Worm (Caenorhabditis elegans): Measurements from ENCODE around the gene F41G3.21.

F41G3.21 gene

DNA sequence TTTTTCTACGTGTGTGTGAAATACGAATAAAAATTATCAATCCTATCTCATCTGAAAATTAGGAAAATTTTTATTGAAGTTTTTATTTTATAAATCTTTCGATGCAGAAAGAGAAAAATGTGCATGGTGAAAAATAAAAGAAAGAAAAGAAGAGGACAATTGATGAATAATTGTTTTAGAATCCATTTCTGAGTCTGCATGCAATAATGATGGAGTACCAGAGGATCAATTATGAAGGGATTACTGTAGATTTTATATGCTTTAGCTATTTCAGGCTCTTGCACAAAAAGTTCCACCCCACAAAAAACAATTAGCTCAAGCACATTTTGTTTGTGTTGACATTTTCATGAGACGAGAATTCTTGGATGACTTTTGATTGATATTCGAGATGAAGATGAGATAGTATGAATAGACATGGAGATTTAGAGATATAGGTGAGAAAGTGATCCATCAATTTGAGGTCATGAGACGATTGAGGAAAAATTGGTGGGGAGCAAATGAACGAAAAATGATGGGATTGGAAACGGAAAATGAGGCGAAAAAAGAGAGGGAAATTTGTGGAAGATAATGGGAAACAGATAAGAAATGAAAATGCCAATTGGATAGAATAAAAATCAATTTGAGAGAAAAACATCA lies 47.0 kb downstream of the F41G3.21 start, which contains the start of gene rpy-1:
Gene rpy-1, minus strand, starts transcription at position 51 of the 636 bp plus-strand sequence.
- TF ChIP-seq pag-3 (tag; optimal IDR thresholded peaks at IDR 0.05; ENCODE audit: borderline replicate concordance, insufficient read depth): no peak
- TF ChIP-seq hlh-4 (tag; optimal IDR thresholded peaks at IDR 0.05): no peak
- TF ChIP-seq unc-98 (GFP tag; IDR thresholded peaks at IDR 0.05): no peak
- no peak for TF ChIP-seq nhr-84 (tag; optimal IDR thresholded peaks at IDR 0.05)
- TF ChIP-seq ceh-88 (GFP tag; IDR thresholded peaks at IDR 0.05): no peak
- 0 out of 2 replicates have a peak, but pooled peaks have one; percentile 13 for TF ChIP-seq nhr-19 (GFP tag; conservative IDR thresholded peaks at IDR 0.05)
- TF ChIP-seq egl-13 (tag; optimal IDR thresholded peaks at IDR 0.05): no peak
- TF ChIP-seq pax-3 (tag; optimal IDR thresholded peaks at IDR 0.05): no peak
- no peak for TF ChIP-seq vab-15 (tag; optimal IDR thresholded peaks at IDR 0.05)
- no peak for TF ChIP-seq egl-27 (tag; optimal IDR thresholded peaks at IDR 0.05)
- peak; percentile 36 for TF ChIP-seq snu-23 (GFP tag; optimal IDR thresholded peaks at IDR 0.05)
- peak; percentile 7 for TF ChIP-seq nhr-85 (tag)
- TF ChIP-seq nhr-90 (tag; optimal IDR thresholded peaks at IDR 0.05; ENCODE audit: poor library complexity): no peak
- no peak for TF ChIP-seq nhr-28 (tag; optimal IDR thresholded peaks at IDR 0.05)
- peak; percentile 60 for TF ChIP-seq rnt-1 (tag; optimal IDR thresholded peaks at IDR 0.05)
- no peak for TF ChIP-seq hpl-2 (GFP tag; optimal IDR thresholded peaks at IDR 0.05)
- TF ChIP-seq lsy-2 (tag; optimal IDR thresholded peaks at IDR 0.05): peak; percentile 36 to 51
- no peak for TF ChIP-seq nhr-77 (tag; optimal IDR thresholded peaks at IDR 0.05)
- TF ChIP-seq nhr-20 (tag; optimal IDR thresholded peaks at IDR 0.05): peak; percentile 21
- no peak for TF ChIP-seq unc-30 (tag; optimal IDR thresholded peaks at IDR 0.05)
- no peak for TF ChIP-seq efl-1 (optimal IDR thresholded peaks at IDR 0.05)
- TF ChIP-seq efl-1 (GFP tag; optimal IDR thresholded peaks at IDR 0.05 in 1 of 2): peak in 1 of 2 experiments; percentile 41
- peak; percentile 76 for TF ChIP-seq lin-14 (GFP tag; optimal IDR thresholded peaks at IDR 0.05)
- TF ChIP-seq sup-37 (GFP tag; optimal IDR thresholded peaks at IDR 0.05): no peak
- peak; percentile 58 for TF ChIP-seq dsc-1 (tag; optimal IDR thresholded peaks at IDR 0.05)
- TF ChIP-seq tlp-1 (tag; optimal IDR thresholded peaks at IDR 0.05): no peak
- TF ChIP-seq tbx-2 (tag; optimal IDR thresholded peaks at IDR 0.05): no peak
- peak; percentile 22 for TF ChIP-seq ztf-4 (tag; optimal IDR thresholded peaks at IDR 0.05)
- no peak for TF ChIP-seq jun-1 (tag; optimal IDR thresholded peaks at IDR 0.05)
- peak; percentile 68 for TF ChIP-seq nhr-71 (tag; optimal IDR thresholded peaks at IDR 0.05)
- TF ChIP-seq blmp-1 (tag; optimal IDR thresholded peaks at IDR 0.05): peak; percentile 9
- no peak for TF ChIP-seq isw-1 (GFP tag; IDR thresholded peaks at IDR 0.05)
- TF ChIP-seq unc-86 (tag; optimal IDR thresholded peaks at IDR 0.05): no peak
- TF ChIP-seq lin-39 (tag; optimal IDR thresholded peaks at IDR 0.05): peak; percentile 61
- TF ChIP-seq ces-1 (GFP tag; optimal IDR thresholded peaks at IDR 0.05): no peak

All from whole organism, L1 larva.